Fruit fly (Drosophila melanogaster) whole organism, embryonic: Measurements from ENCODE around the gene Bicra.

Experiments used
- Aef1 ChIP-seq: fragments of 200-800 bp; sonication (Bioruptor generic); IDR thresholded peaks from 3 replicates; pipeline ENCODE4 v1.3.6; 2022; ENCODE audit warnings: missing biosample characterization, missing genetic modification characterization
- Antp ChIP-seq: fragments of 200-800 bp; sonication (Bioruptor generic); optimal IDR thresholded peaks from 3 replicates; lab custom pipeline; 2016; ENCODE audit warnings: missing biosample characterization, missing genetic modification characterization
- Bgb ChIP-seq: fragments of 200-800 bp; sonication (Bioruptor generic); IDR thresholded peaks from 2 replicates; pipeline ENCODE4 v1.3.6; 2022; ENCODE audit warnings: missing biosample characterization, missing genetic modification characterization; ENCODE audit not compliant: partially characterized antibody
- CG10209 ChIP-seq: fragments of 200-800 bp; sonication (Bioruptor generic); optimal IDR thresholded peaks from 3 replicates; lab custom pipeline; 2017; ENCODE audit warnings: missing biosample characterization, mild to moderate bottlenecking, missing genetic modification characterization, missing genetic modification reagents
- CG10267 ChIP-seq: fragments of 200-800 bp; sonication (Bioruptor generic); optimal IDR thresholded peaks from 2 replicates; lab custom pipeline; 2018; ENCODE audit warnings: missing biosample characterization, mild to moderate bottlenecking, missing genetic modification characterization, moderate library complexity
- CG11695 ChIP-seq: fragments of 200-800 bp; sonication (Bioruptor generic); IDR thresholded peaks from 3 replicates; pipeline ENCODE4 v1.3.6; 2022; ENCODE audit warnings: missing biosample characterization, missing genetic modification characterization
- CG12942 ChIP-seq: fragments of 200-800 bp; sonication (Bioruptor generic); optimal IDR thresholded peaks from 3 replicates; lab custom pipeline; 2016; ENCODE audit warnings: missing biosample characterization, missing genetic modification characterization
- CG13424 ChIP-seq: fragments of 200-800 bp; sonication (Bioruptor generic); optimal IDR thresholded peaks from 2 replicates; lab custom pipeline; 2019; ENCODE audit warnings: missing biosample characterization, mild to moderate bottlenecking, missing genetic modification characterization, moderate library complexity
- CG14860 ChIP-seq: fragments of 200-800 bp; sonication (Bioruptor generic); IDR thresholded peaks from 3 replicates; pipeline ENCODE4 v1.3.6; 2022; ENCODE audit warnings: missing biosample characterization, missing genetic modification characterization; ENCODE audit not compliant: partially characterized antibody
- CG14965 ChIP-seq: fragments of 200-800 bp; sonication (Bioruptor generic); optimal IDR thresholded peaks from 2 replicates; lab custom pipeline; 2016; ENCODE audit warnings: missing biosample characterization, missing genetic modification characterization, borderline replicate concordance
- CG2889 ChIP-seq: fragments of 200-800 bp; sonication (Bioruptor generic); IDR thresholded peaks from 3 replicates; pipeline ENCODE4 v1.3.6; 2022; ENCODE audit warnings: missing biosample characterization, missing genetic modification characterization
- CG31224 ChIP-seq: fragments of 200-800 bp; sonication (Bioruptor generic); IDR thresholded peaks from 2 replicates; pipeline ENCODE4 v1.3.6; 2022; ENCODE audit warnings: missing biosample characterization, missing genetic modification characterization
- CG3281 ChIP-seq: fragments of 200-800 bp; sonication (Bioruptor generic); optimal IDR thresholded peaks from 3 replicates; lab custom pipeline; 2017; ENCODE audit warnings: missing biosample characterization, mild to moderate bottlenecking, missing genetic modification characterization
- CG33213 ChIP-seq: fragments of 200-800 bp; sonication (Bioruptor generic); optimal IDR thresholded peaks from 3 replicates; lab custom pipeline; 2016; ENCODE audit warnings: missing biosample characterization, missing genetic modification characterization
- CG5245 ChIP-seq: fragments of 200-800 bp; sonication (Bioruptor generic); optimal IDR thresholded peaks from 3 replicates; lab custom pipeline; 2016; ENCODE audit warnings: missing biosample characterization, missing genetic modification characterization
- Chrac-16 ChIP-seq: fragments of 200-800 bp; sonication (Bioruptor generic); optimal IDR thresholded peaks from 3 replicates; lab custom pipeline; 2016; ENCODE audit warnings: missing biosample characterization, missing genetic modification characterization
- D ChIP-seq, 2 experiments: fragments of 200-800 bp in 1 of 2; fragments of >200 bp in 1 of 2; sonication (Bioruptor generic) in 1 of 2; optimal IDR thresholded peaks; 2 replicates in 1 of 2; 3 replicates in 1 of 2; lab custom pipeline; 2017; ENCODE audit warnings: mild to moderate bottlenecking in 1 of 2, missing biosample characterization in 1 of 2, missing genetic modification characterization in 1 of 2, missing genetic modification reagents in 1 of 2
- D19A ChIP-seq: fragments of 200-800 bp; optimal IDR thresholded peaks from 3 replicates; lab custom pipeline; 2019; ENCODE audit warnings: missing biosample characterization, mild to moderate bottlenecking, missing genetic modification characterization, moderate library complexity
- Dbx ChIP-seq: fragments of 200-800 bp; sonication (Bioruptor generic); IDR thresholded peaks from 3 replicates; pipeline ENCODE4 v1.3.6; 2022; ENCODE audit warnings: missing biosample characterization, missing genetic modification characterization
- E2f2 ChIP-seq: fragments of 200-800 bp; sonication (Bioruptor generic); IDR thresholded peaks from 2 replicates; pipeline ENCODE4 v1.3.6; 2022; ENCODE audit warnings: missing biosample characterization, missing genetic modification characterization
- Eip74EF ChIP-seq, 2 experiments: fragments of 200-800 bp in 1 of 2; fragments of >200 bp in 1 of 2; sonication (Bioruptor generic) in 1 of 2; optimal IDR thresholded peaks; 2 replicates each; lab custom pipeline; 2017 to 2019; ENCODE audit warnings: missing biosample characterization in 2 of 2, missing genetic modification characterization in 2 of 2, mild to moderate bottlenecking in 1 of 2, moderate library complexity in 1 of 2
- Fer3 ChIP-seq: fragments of 200-800 bp; sonication (Bioruptor generic); optimal IDR thresholded peaks from 2 replicates; lab custom pipeline; 2018; ENCODE audit warnings: missing biosample characterization, mild to moderate bottlenecking, missing genetic modification characterization, moderate library complexity
- HLH3B ChIP-seq: fragments of 200-800 bp; sonication (Bioruptor generic); IDR thresholded peaks from 2 replicates; pipeline ENCODE4 v1.3.6; 2022; ENCODE audit warnings: missing biosample characterization, missing genetic modification characterization
- HLH54F ChIP-seq: fragments of 200-800 bp; sonication (Bioruptor generic); optimal IDR thresholded peaks from 3 replicates; lab custom pipeline; 2016; ENCODE audit warnings: missing biosample characterization, missing genetic modification characterization
- Hr3 ChIP-seq: fragments of 200-800 bp; sonication (Bioruptor generic); optimal IDR thresholded peaks from 3 replicates; lab custom pipeline; 2016; ENCODE audit warnings: missing biosample characterization, missing genetic modification characterization
- NK7.1 ChIP-seq: fragments of 200-800 bp; sonication (Bioruptor generic); optimal IDR thresholded peaks from 3 replicates; lab custom pipeline; 2016; ENCODE audit warnings: missing biosample characterization, missing genetic modification characterization
- Nf-YB ChIP-seq: fragments of 200-800 bp; sonication (Bioruptor generic); optimal IDR thresholded peaks from 3 replicates; lab custom pipeline; 2019; ENCODE audit warnings: missing biosample characterization, mild to moderate bottlenecking, missing genetic modification characterization, moderate library complexity
- Oaz ChIP-seq: fragments of 200-800 bp; sonication (Bioruptor generic); IDR thresholded peaks from 2 replicates; pipeline ENCODE4 v1.3.6; 2022; ENCODE audit warnings: missing biosample characterization, missing genetic modification characterization
- Taf1 ChIP-seq: fragments of 200-800 bp; sonication (Bioruptor generic); IDR thresholded peaks from 2 replicates; pipeline ENCODE4 v1.3.6; 2022; ENCODE audit warnings: missing biosample characterization, missing genetic modification characterization
- Tbp ChIP-seq: fragments of >200 bp; optimal IDR thresholded peaks from 2 replicates; lab custom pipeline; 2018; ENCODE audit warnings: missing biosample characterization, missing genetic modification characterization
- Trl ChIP-seq, 3 experiments: fragments of >200 bp in 2 of 3; fragments of 200-800 bp in 1 of 3; sonication (Bioruptor generic) in 1 of 3; optimal IDR thresholded peaks; 2 replicates in 1 of 3; 3 replicates in 2 of 3; lab custom pipeline; 2016 to 2017; ENCODE audit warnings: missing biosample characterization in 1 of 3, missing genetic modification characterization in 1 of 3
- Vsx1 ChIP-seq: fragments of 200-800 bp; sonication (Bioruptor generic); optimal IDR thresholded peaks from 2 replicates; lab custom pipeline; 2017; ENCODE audit warnings: missing biosample characterization, mild to moderate bottlenecking, missing genetic modification characterization, missing genetic modification reagents
- Xbp1 ChIP-seq: fragments of 200-800 bp; sonication (Bioruptor generic); optimal IDR thresholded peaks from 3 replicates; lab custom pipeline; 2016; ENCODE audit warnings: missing biosample characterization, mild to moderate bottlenecking, missing genetic modification characterization
- abd-A ChIP-seq: fragments of 200-800 bp; sonication (Bioruptor generic); optimal IDR thresholded peaks from 3 replicates; lab custom pipeline; 2019; ENCODE audit warnings: missing biosample characterization, mild to moderate bottlenecking, missing genetic modification characterization, moderate library complexity
- cas ChIP-seq: fragments of 200-800 bp; sonication (Bioruptor generic); IDR thresholded peaks from 2 replicates; pipeline ENCODE4 v1.3.6; 2022; ENCODE audit warnings: missing biosample characterization, missing genetic modification characterization
- chm ChIP-seq: fragments of 200-800 bp; sonication (Bioruptor generic); IDR thresholded peaks from 2 replicates; pipeline ENCODE4 v1.3.6; 2022; ENCODE audit warnings: missing biosample characterization, missing genetic modification characterization
- esg ChIP-seq: fragments of 200-800 bp; sonication (Bioruptor generic); conservative IDR thresholded peaks from 2 replicates; pipeline ENCODE4 v1.3.6; 2022; ENCODE audit warnings: missing biosample characterization, missing genetic modification characterization
- ewg ChIP-seq: fragments of 200-800 bp; sonication (Bioruptor generic); optimal IDR thresholded peaks from 3 replicates; lab custom pipeline; 2017; ENCODE audit warnings: mild to moderate bottlenecking, missing biosample characterization, missing genetic modification reagents, missing genetic modification characterization
- exex ChIP-seq: fragments of 200-800 bp; sonication (Bioruptor generic); optimal IDR thresholded peaks from 4 replicates; lab custom pipeline; 2018; ENCODE audit warnings: missing biosample characterization, mild to moderate bottlenecking, missing genetic modification characterization, moderate library complexity
- fru ChIP-seq: fragments of >200 bp; optimal IDR thresholded peaks from 2 replicates; lab custom pipeline; 2017
- fu2 ChIP-seq: fragments of 200-800 bp; sonication (Bioruptor generic); optimal IDR thresholded peaks from 2 replicates; lab custom pipeline; 2016; ENCODE audit warnings: missing biosample characterization, missing genetic modification characterization
- hkb ChIP-seq, 2 experiments: fragments of 200-800 bp in 1 of 2; fragments of >200 bp in 1 of 2; sonication (Bioruptor generic) in 1 of 2; IDR thresholded peaks in 1 of 2; optimal IDR thresholded peaks in 1 of 2; 2 replicates each; pipeline versions ENCODE4 v1.3.6 to Lab custom; 2017 to 2022; ENCODE audit warnings: missing biosample characterization in 1 of 2, missing genetic modification characterization in 1 of 2
- jing ChIP-seq: fragments of 200-800 bp; sonication (Bioruptor generic); optimal IDR thresholded peaks from 2 replicates; lab custom pipeline; 2018; ENCODE audit warnings: missing biosample characterization, mild to moderate bottlenecking, missing genetic modification characterization
- lab ChIP-seq: fragments of 200-800 bp; sonication (Bioruptor generic); optimal IDR thresholded peaks from 3 replicates; lab custom pipeline; 2017; ENCODE audit warnings: missing biosample characterization, missing genetic modification characterization, mild to moderate bottlenecking, moderate library complexity, missing genetic modification reagents
- lmd ChIP-seq: fragments of 200-800 bp; sonication (Bioruptor generic); IDR thresholded peaks from 2 replicates; pipeline ENCODE4 v1.3.6; 2022; ENCODE audit warnings: missing biosample characterization, missing genetic modification characterization
- ranshi ChIP-seq: fragments of 200-800 bp; sonication (Bioruptor generic); IDR thresholded peaks from 2 replicates; pipeline ENCODE4 v1.3.6; 2022; ENCODE audit warnings: missing biosample characterization, missing genetic modification characterization
- sr ChIP-seq: fragments of 200-800 bp; sonication (Bioruptor generic); IDR thresholded peaks from 3 replicates; pipeline ENCODE4 v1.3.6; 2022; ENCODE audit warnings: missing biosample characterization, missing genetic modification characterization
- unpg ChIP-seq: fragments of 200-800 bp; sonication (Bioruptor generic); optimal IDR thresholded peaks from 3 replicates; lab custom pipeline; 2018; ENCODE audit warnings: missing biosample characterization, mild to moderate bottlenecking, missing genetic modification characterization, moderate library complexity
- zen ChIP-seq: fragments of 200-800 bp; sonication (Bioruptor generic); optimal IDR thresholded peaks from 3 replicates; lab custom pipeline; 2018; ENCODE audit warnings: missing biosample characterization, mild to moderate bottlenecking, missing genetic modification characterization, moderate library complexity

Bicra gene

dm6 chr3R:29075631-29076398 is 13.0 kb downstream of the Bicra start (continued):
- no peak for TF ChIP-seq zen (tag; lab: Kevin White, UChicago)
- no peak for TF ChIP-seq Tbp
- TF ChIP-seq CG14965 (GFP tag; lab: Kevin White, UChicago) = no peak
- TF ChIP-seq esg (GFP tag; lab: Robert Waterston, UW) = no peak
- TF ChIP-seq NK7.1 (GFP tag; lab: Kevin White, UChicago) = no peak
- TF ChIP-seq Fer3 (tag; lab: Kevin White, UChicago) = no peak
- no peak for TF ChIP-seq Bgb
- no peak for TF ChIP-seq E2f2 (GFP tag; lab: Robert Waterston, UW)
- no peak for TF ChIP-seq chm (GFP tag; lab: Robert Waterston, UW)
- no peak for TF ChIP-seq Aef1 (GFP tag; lab: Robert Waterston, UW)
- TF ChIP-seq ranshi = no peak
- no peak for TF ChIP-seq HLH54F (GFP tag; lab: Kevin White, UChicago)
- no peak for TF ChIP-seq Eip74EF (GFP tag; optimal IDR thresholded peaks at IDR 0.05; lab: Kevin White, UChicago)
- TF ChIP-seq Dbx = no peak
- no peak for TF ChIP-seq hkb (optimal IDR thresholded peaks at IDR 0.05; lab: Kevin White, UChicago)
- TF ChIP-seq hkb (GFP tag; IDR thresholded peaks at IDR 0.05; lab: Robert Waterston, UW) = 0 out of 2 replicates have a peak, but pooled peaks have one; percentile 21
- no peak for TF ChIP-seq Hr3 (GFP tag; lab: Kevin White, UChicago)
- TF ChIP-seq CG13424 = no peak
- no peak for TF ChIP-seq Antp (GFP tag; lab: Kevin White, UChicago)
- TF ChIP-seq ewg (GFP tag; lab: Kevin White, UChicago) = no peak
- no peak for TF ChIP-seq Taf1 (GFP tag; lab: Robert Waterston, UW)
- no peak for TF ChIP-seq Trl (optimal IDR thresholded peaks at IDR 0.05; lab: Kevin White, UChicago)
- no peak for TF ChIP-seq Trl (GFP tag; optimal IDR thresholded peaks at IDR 0.05; lab: Kevin White, UChicago)
- no peak for TF ChIP-seq lmd (GFP tag; lab: Robert Waterston, UW)
- no peak for TF ChIP-seq fru (lab: Kevin White, UChicago)
- peak; percentile 25 for TF ChIP-seq Xbp1 (GFP tag; lab: Kevin White, UChicago)
- TF ChIP-seq CG33213 (GFP tag; lab: Kevin White, UChicago) = no peak
- TF ChIP-seq Chrac-16 (GFP tag; lab: Kevin White, UChicago) = no peak
- TF ChIP-seq Oaz = no peak
- no peak for TF ChIP-seq D19A (tag; lab: Kevin White, UChicago)
- TF ChIP-seq CG10267 (tag; lab: Kevin White, UChicago) = peak; percentile 14
- no peak for TF ChIP-seq Vsx1
- TF ChIP-seq CG12942 = peak; percentile 4
- TF ChIP-seq CG10209 = no peak
- TF ChIP-seq CG3281 (GFP tag; lab: Kevin White, UChicago) = peak; percentile 24
- TF ChIP-seq CG2889 = no peak
- no peak for TF ChIP-seq CG31224 (GFP tag; lab: Robert Waterston, UW)
- TF ChIP-seq exex (tag; lab: Kevin White, UChicago) = no peak
- no peak for TF ChIP-seq Nf-YB
- no peak for TF ChIP-seq sr (GFP tag; lab: Robert Waterston, UW)
- TF ChIP-seq CG11695 (GFP tag; lab: Robert Waterston, UW) = peak; percentile 51; the same call in 1 of the 3 replicates
- TF ChIP-seq jing (GFP tag; lab: Kevin White, UChicago) = no peak
- TF ChIP-seq CG5245 (GFP tag; lab: Kevin White, UChicago) = no peak
- no peak for TF ChIP-seq abd-A (tag; lab: Kevin White, UChicago)
- TF ChIP-seq fu2 (GFP tag; lab: Kevin White, UChicago) = no peak
- TF ChIP-seq CG14860 (GFP tag; lab: Robert Waterston, UW) = no peak
- TF ChIP-seq D (optimal IDR thresholded peaks at IDR 0.05; lab: Kevin White, UChicago) = no peak
- TF ChIP-seq D (GFP tag; optimal IDR thresholded peaks at IDR 0.05; lab: Kevin White, UChicago) = no peak
- TF ChIP-seq lab (GFP tag; lab: Kevin White, UChicago) = peak; percentile 31
- TF ChIP-seq cas = no peak
- TF ChIP-seq HLH3B (GFP tag; lab: Robert Waterston, UW) = no peak
- TF ChIP-seq unpg (GFP tag; lab: Kevin White, UChicago) = peak; percentile 13
